Fruit fly (Drosophila melanogaster): ENCODE measurements around the gene FucTB.

Gene FucTB

DNA sequence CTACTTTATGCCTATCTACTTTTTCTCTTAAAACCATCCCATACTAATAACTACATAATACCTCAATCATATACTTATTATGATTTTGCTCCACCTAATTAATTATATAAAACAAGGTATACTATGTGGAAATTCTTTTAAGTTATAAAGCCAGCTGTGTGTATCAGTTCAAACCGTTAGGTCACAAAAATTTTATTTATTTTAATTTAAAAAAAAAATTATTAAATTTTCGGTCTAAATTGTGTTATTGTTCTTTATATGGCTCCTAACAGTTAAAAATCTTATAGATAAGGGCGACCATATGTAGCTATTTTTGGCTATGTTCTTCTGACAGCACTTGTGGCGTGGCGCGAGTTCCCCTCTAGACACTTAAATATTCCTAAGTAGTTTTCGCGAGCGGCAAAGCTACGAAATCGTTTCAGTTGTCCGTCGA is 43.6 kb downstream of the FucTB start, which contains the start of gene Aldh (continued):
- TF ChIP-seq kah (GFP tag; optimal IDR thresholded peaks at IDR 0.05) (no peak), ftz-f1 (GFP tag; optimal IDR thresholded peaks at IDR 0.05) (no peak), wor (GFP tag; IDR thresholded peaks at IDR 0.05) (no peak), slbo (GFP tag; IDR thresholded peaks at IDR 0.05) (peak; percentile 72), CG10654 (GFP tag; optimal IDR thresholded peaks at IDR 0.05) (no peak), Hmr (GFP tag; optimal IDR thresholded peaks at IDR 0.05) (peak; percentile 54), Doc2 (GFP tag; IDR thresholded peaks at IDR 0.05) (no peak), ATbp (GFP tag; optimal IDR thresholded peaks at IDR 0.05) (no peak), CG12104 (GFP tag; optimal IDR thresholded peaks at IDR 0.05) (no peak), CG10321 (GFP tag; IDR thresholded peaks at IDR 0.05) (no peak), CG15696 (tag; optimal IDR thresholded peaks at IDR 0.05) (no peak), Nf-YC (tag; optimal IDR thresholded peaks at IDR 0.05) (no peak), CG34422 (GFP tag; IDR thresholded peaks at IDR 0.05) (no peak), shn (GFP tag; optimal IDR thresholded peaks at IDR 0.05) (no peak), CG7556 (GFP tag; optimal IDR thresholded peaks at IDR 0.05) (no peak), CG15073 (GFP tag; optimal IDR thresholded peaks at IDR 0.05) (no peak), CG2712 (tag; optimal IDR thresholded peaks at IDR 0.05) (no peak), CG7987 (GFP tag; optimal IDR thresholded peaks at IDR 0.05) (no peak), her (GFP tag; optimal IDR thresholded peaks at IDR 0.05) (no peak), unc-4 (GFP tag; IDR thresholded peaks at IDR 0.05; ENCODE audit: partially characterized antibody) (no peak), Gug (GFP tag; IDR thresholded peaks at IDR 0.05) (peak; percentile 30; the same call in 1 of the 4 replicates), chif (GFP tag; optimal IDR thresholded peaks at IDR 0.05) (no peak), CG12391 (tag; optimal IDR thresholded peaks at IDR 0.05) (no peak), CG18476 (GFP tag; optimal IDR thresholded peaks at IDR 0.05) (no peak), kni (GFP tag; optimal IDR thresholded peaks at IDR 0.05) (no peak), h (optimal IDR thresholded peaks at IDR 0.05) (no peak), Aef1 (GFP tag; IDR thresholded peaks at IDR 0.05) (no peak), Myb (GFP tag; optimal IDR thresholded peaks at IDR 0.05) (no peak), CG15601 (tag; optimal IDR thresholded peaks at IDR 0.05) (no peak), CG6683 (GFP tag; optimal IDR thresholded peaks at IDR 0.05) (no peak), CG32772 (GFP tag; IDR thresholded peaks at IDR 0.05) (0 out of 2 replicates have a peak, but pooled peaks have one; percentile 5), CG2129 (GFP tag; IDR thresholded peaks at IDR 0.05; ENCODE audit: partially characterized antibody) (no peak), crp (GFP tag; optimal IDR thresholded peaks at IDR 0.05) (no peak), Opbp (GFP tag; IDR thresholded peaks at IDR 0.05; ENCODE audit: partially characterized antibody) (no peak), gsb (GFP tag; IDR thresholded peaks at IDR 0.05) (no peak), CG7963 (GFP tag; IDR thresholded peaks at IDR 0.05; ENCODE audit: partially characterized antibody) (no peak), toy (GFP tag; IDR thresholded peaks at IDR 0.05) (no peak), Sox102F (GFP tag; optimal IDR thresholded peaks at IDR 0.05) (peak; percentile 7), CG12744 (GFP tag; optimal IDR thresholded peaks at IDR 0.05) (no peak), ttk (GFP tag; IDR thresholded peaks at IDR 0.05) (no peak), CG16813 (GFP tag; IDR thresholded peaks at IDR 0.05; ENCODE audit: partially characterized antibody) (no peak), CG6854 (GFP tag; optimal IDR thresholded peaks at IDR 0.05) (no peak), gcm2 (GFP tag; optimal IDR thresholded peaks at IDR 0.05) (no peak), Hr51 (GFP tag; optimal IDR thresholded peaks at IDR 0.05) (peak in 1 of 2 experiments; percentile 52), CG30431 (GFP tag; optimal IDR thresholded peaks at IDR 0.05) (no peak), run (tag; optimal IDR thresholded peaks at IDR 0.05) (no peak), D (optimal IDR thresholded peaks at IDR 0.05) (no peak), D (GFP tag; optimal IDR thresholded peaks at IDR 0.05) (no peak), sob (GFP tag; IDR thresholded peaks at IDR 0.05) (peak; percentile 40), emc (GFP tag; optimal IDR thresholded peaks at IDR 0.05) (no peak), CG16863 (GFP tag; optimal IDR thresholded peaks at IDR 0.05) (no peak), Neu2 (GFP tag; optimal IDR thresholded peaks at IDR 0.05; ENCODE audit: borderline replicate concordance) (no peak)
